Worm (Caenorhabditis elegans): Measurements from ENCODE around the gene C47D12.2.

DNA sequence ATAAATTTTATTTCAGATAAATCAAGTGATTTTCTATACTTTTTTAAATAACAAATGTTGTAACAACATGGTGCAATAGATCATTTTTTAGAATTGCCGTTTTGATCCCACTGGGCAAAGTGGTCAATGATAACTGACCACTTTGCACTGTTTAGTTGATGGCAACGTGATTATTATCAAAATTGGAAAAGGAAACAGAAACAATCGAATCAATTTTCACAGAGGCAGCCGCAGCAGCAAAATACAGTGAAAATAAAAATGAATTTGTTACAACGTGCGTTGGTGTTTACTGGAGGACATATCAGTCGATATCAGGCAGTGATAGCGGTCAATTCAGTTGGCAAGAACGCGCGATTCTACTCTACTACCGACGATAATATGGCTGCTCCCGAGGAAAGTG, 29.7 kb downstream of the C47D12.2 start, which contains the start of gene VF13D12L.3:
- TF ChIP-seq hmbx-1 (tag; optimal IDR thresholded peaks at IDR 0.05) (no peak), B0310.2 (tag; optimal IDR thresholded peaks at IDR 0.05) (no peak), ama-1 (optimal IDR thresholded peaks at IDR 0.05) (no peak), flt-1 (GFP tag; IDR thresholded peaks at IDR 0.05) (no peak), pes-1 (GFP tag; IDR thresholded peaks at IDR 0.05) (no peak), hmg-4 (GFP tag; optimal IDR thresholded peaks at IDR 0.05) (no peak), ets-7 (tag; optimal IDR thresholded peaks at IDR 0.05) (no peak), tbx-37 (GFP tag; conservative IDR thresholded peaks at IDR 0.05) (no peak), ceh-36 (tag; optimal IDR thresholded peaks at IDR 0.05) (no peak), sea-1 (GFP tag; conservative IDR thresholded peaks at IDR 0.05) (no peak)
